Fruit fly (Drosophila melanogaster) whole organism, prepupa: Measurements from ENCODE around the gene Vps52.

Source experiments
- Blimp-1 ChIP-seq: fragments of 200-800 bp; sonication (Bioruptor generic); optimal IDR thresholded peaks from 3 replicates; lab custom pipeline; 2017; ENCODE audit warnings: missing biosample characterization, missing genetic modification characterization, mild to moderate bottlenecking, moderate library complexity, missing genetic modification reagents
- CG10631 ChIP-seq: fragments of 200-800 bp; sonication (Bioruptor generic); optimal IDR thresholded peaks from 2 replicates; lab custom pipeline; 2016; ENCODE audit warnings: missing biosample characterization, missing genetic modification characterization
- CG10669 ChIP-seq: fragments of 200-800 bp; sonication (Bioruptor generic); optimal IDR thresholded peaks from 3 replicates; lab custom pipeline; 2018; ENCODE audit warnings: missing biosample characterization, mild to moderate bottlenecking, missing genetic modification characterization, moderate library complexity
- CG11294 ChIP-seq: fragments of 200-800 bp; sonication (Bioruptor generic); IDR thresholded peaks from 2 replicates; pipeline ENCODE4 v1.3.6; 2022; ENCODE audit warnings: missing biosample characterization, missing genetic modification characterization
- CG11762 ChIP-seq: fragments of 200-800 bp; sonication (Bioruptor generic); optimal IDR thresholded peaks from 3 replicates; lab custom pipeline; 2016; ENCODE audit warnings: missing biosample characterization, missing genetic modification characterization; ENCODE audit not compliant: insufficient read depth
- CG1621 ChIP-seq: fragments of 200-800 bp; sonication (Bioruptor generic); optimal IDR thresholded peaks from 3 replicates; lab custom pipeline; 2018; ENCODE audit warnings: missing biosample characterization, mild to moderate bottlenecking, missing genetic modification characterization
- CG31627 ChIP-seq: fragments of 200-800 bp; sonication (Bioruptor generic); optimal IDR thresholded peaks from 3 replicates; lab custom pipeline; 2016; ENCODE audit warnings: missing biosample characterization, missing genetic modification characterization
- CG32006 ChIP-seq: fragments of 200-800 bp; sonication (Bioruptor generic); optimal IDR thresholded peaks from 3 replicates; lab custom pipeline; 2017; ENCODE audit warnings: missing biosample characterization, mild to moderate bottlenecking, missing genetic modification characterization
- CG34406 ChIP-seq: fragments of 200-800 bp; sonication (Bioruptor generic); optimal IDR thresholded peaks from 3 replicates; lab custom pipeline; 2016; ENCODE audit warnings: missing biosample characterization, missing genetic modification characterization
- CG3919 ChIP-seq: fragments of 200-800 bp; sonication (Bioruptor generic); optimal IDR thresholded peaks from 3 replicates; lab custom pipeline; 2016; ENCODE audit warnings: missing biosample characterization, missing genetic modification characterization
- CG4318 ChIP-seq: fragments of 200-800 bp; sonication (Bioruptor generic); optimal IDR thresholded peaks from 3 replicates; lab custom pipeline; 2017; ENCODE audit warnings: missing biosample characterization, mild to moderate bottlenecking, missing genetic modification characterization
- CG6276 ChIP-seq: fragments of 200-800 bp; sonication (Bioruptor generic); optimal IDR thresholded peaks from 2 replicates; lab custom pipeline; 2017; ENCODE audit warnings: missing biosample characterization, mild to moderate bottlenecking, missing genetic modification characterization
- CG6792 ChIP-seq: fragments of 200-800 bp; sonication (Bioruptor generic); optimal IDR thresholded peaks from 3 replicates; lab custom pipeline; 2016; ENCODE audit warnings: missing biosample characterization, missing genetic modification characterization
- CG6808 ChIP-seq: fragments of 200-800 bp; sonication (Bioruptor generic); optimal IDR thresholded peaks from 3 replicates; lab custom pipeline; 2017; ENCODE audit warnings: missing biosample characterization, missing genetic modification characterization, mild to moderate bottlenecking, moderate library complexity, missing genetic modification reagents
- CG6854 ChIP-seq: fragments of 200-800 bp; sonication (Bioruptor generic); optimal IDR thresholded peaks from 2 replicates; lab custom pipeline; 2017; ENCODE audit warnings: missing biosample characterization, mild to moderate bottlenecking, missing genetic modification characterization
- CG7368 ChIP-seq: fragments of 200-800 bp; sonication (Bioruptor generic); optimal IDR thresholded peaks from 3 replicates; lab custom pipeline; 2016; ENCODE audit warnings: missing biosample characterization, missing genetic modification characterization
- CG8119 ChIP-seq: fragments of 200-800 bp; sonication (Bioruptor generic); IDR thresholded peaks from 3 replicates; pipeline ENCODE4 v1.3.6; 2022; ENCODE audit warnings: missing biosample characterization, missing genetic modification characterization
- CG8319 ChIP-seq: fragments of 200-800 bp; sonication (Bioruptor generic); optimal IDR thresholded peaks from 3 replicates; lab custom pipeline; 2016; ENCODE audit warnings: missing biosample characterization, missing genetic modification characterization
- CG8632 ChIP-seq: fragments of 200-800 bp; sonication (Bioruptor generic); optimal IDR thresholded peaks from 3 replicates; lab custom pipeline; 2016; ENCODE audit warnings: missing biosample characterization, missing genetic modification characterization
- CG9139 ChIP-seq: fragments of 200-800 bp; sonication (Bioruptor generic); optimal IDR thresholded peaks from 3 replicates; lab custom pipeline; 2017; ENCODE audit warnings: missing biosample characterization, mild to moderate bottlenecking, missing genetic modification characterization
- Eip78C ChIP-seq: fragments of 200-800 bp; sonication (Bioruptor generic); peaks from one replicate; lab custom pipeline; 2016; ENCODE audit warnings: missing biosample characterization, missing genetic modification characterization
- Ets96B ChIP-seq: fragments of 200-800 bp; optimal IDR thresholded peaks from 2 replicates; lab custom pipeline; 2019; ENCODE audit warnings: missing biosample characterization, mild to moderate bottlenecking, missing genetic modification characterization, moderate library complexity
- Hr38 ChIP-seq: sonication (Bioruptor generic); optimal IDR thresholded peaks from 2 replicates; lab custom pipeline; 2016; ENCODE audit warnings: missing biosample characterization, missing genetic modification characterization
- Hr4 ChIP-seq: fragments of 200-800 bp; sonication (Bioruptor generic); optimal IDR thresholded peaks from 3 replicates; lab custom pipeline; 2016; ENCODE audit warnings: missing biosample characterization, missing genetic modification characterization
- Lpt ChIP-seq: fragments of 200-800 bp; sonication (Bioruptor generic); optimal IDR thresholded peaks from 3 replicates; lab custom pipeline; 2016; ENCODE audit warnings: missing biosample characterization, missing genetic modification characterization
- Met ChIP-seq: fragments of 200-800 bp; sonication (Bioruptor generic); optimal IDR thresholded peaks from 3 replicates; lab custom pipeline; 2016; ENCODE audit warnings: missing biosample characterization, missing genetic modification characterization
- OdsH ChIP-seq: fragments of 200-800 bp; sonication (Bioruptor generic); optimal IDR thresholded peaks from 3 replicates; lab custom pipeline; 2016; ENCODE audit warnings: missing biosample characterization, missing genetic modification characterization
- Smox ChIP-seq: fragments of 200-800 bp; sonication (Bioruptor generic); optimal IDR thresholded peaks from 3 replicates; lab custom pipeline; 2016; ENCODE audit warnings: missing biosample characterization, missing genetic modification characterization
- Sox102F ChIP-seq: fragments of 200-800 bp; sonication (Bioruptor generic); optimal IDR thresholded peaks from 2 replicates; lab custom pipeline; 2016; ENCODE audit warnings: missing biosample characterization, mild to moderate bottlenecking, missing genetic modification characterization
- Sox15 ChIP-seq: fragments of 200-800 bp; sonication (Bioruptor generic); optimal IDR thresholded peaks from 3 replicates; lab custom pipeline; 2016; ENCODE audit warnings: missing biosample characterization, missing genetic modification characterization
- achi ChIP-seq: fragments of 200-800 bp; sonication (Bioruptor generic); optimal IDR thresholded peaks from 3 replicates; lab custom pipeline; 2016; ENCODE audit warnings: missing biosample characterization, missing genetic modification characterization
- acj6 ChIP-seq: fragments of 200-800 bp; sonication (Bioruptor generic); optimal IDR thresholded peaks from 3 replicates; lab custom pipeline; 2016; ENCODE audit warnings: missing biosample characterization, missing genetic modification characterization
- cyc ChIP-seq: fragments of 200-800 bp; sonication (Bioruptor generic); optimal IDR thresholded peaks from 3 replicates; lab custom pipeline; 2016; ENCODE audit warnings: missing biosample characterization, missing genetic modification characterization
- dac ChIP-seq: fragments of 200-800 bp; sonication (Bioruptor generic); optimal IDR thresholded peaks from 2 replicates; lab custom pipeline; 2017; ENCODE audit warnings: missing biosample characterization, mild to moderate bottlenecking, missing genetic modification characterization
- dsx ChIP-seq: fragments of 200-800 bp; optimal IDR thresholded peaks from 3 replicates; lab custom pipeline; 2019; ENCODE audit warnings: missing biosample characterization, mild to moderate bottlenecking, missing genetic modification characterization, moderate library complexity; ENCODE audit not compliant: poor library complexity, severe bottlenecking
- esn ChIP-seq: fragments of 200-800 bp; sonication (Bioruptor generic); optimal IDR thresholded peaks from 2 replicates; lab custom pipeline; 2016; ENCODE audit warnings: missing biosample characterization, mild to moderate bottlenecking, missing genetic modification characterization, moderate library complexity
- fd59A ChIP-seq: fragments of 200-800 bp; sonication (Bioruptor generic); optimal IDR thresholded peaks from 2 replicates; lab custom pipeline; 2017; ENCODE audit warnings: missing biosample characterization, mild to moderate bottlenecking, missing genetic modification characterization, missing genetic modification reagents
- fd85E ChIP-seq: fragments of 200-800 bp; sonication (Bioruptor generic); optimal IDR thresholded peaks from 3 replicates; lab custom pipeline; 2016; ENCODE audit warnings: missing biosample characterization, missing genetic modification characterization
- lz ChIP-seq: fragments of 200-800 bp; sonication (Bioruptor generic); optimal IDR thresholded peaks from 3 replicates; lab custom pipeline; 2016; ENCODE audit warnings: missing biosample characterization, missing genetic modification characterization
- pdm3 ChIP-seq: fragments of 200-800 bp; sonication (Bioruptor generic); optimal IDR thresholded peaks from 3 replicates; lab custom pipeline; 2016; ENCODE audit warnings: missing biosample characterization, missing genetic modification characterization
- spab ChIP-seq: fragments of 200-800 bp; sonication (Bioruptor generic); optimal IDR thresholded peaks from 2 replicates; lab custom pipeline; 2017; ENCODE audit warnings: missing biosample characterization, mild to moderate bottlenecking, missing genetic modification characterization, missing genetic modification reagents
- ss ChIP-seq, 2 experiments: fragments of 200-800 bp; sonication (Bioruptor generic); optimal IDR thresholded peaks; 2 replicates in 1 of 2; 3 replicates in 1 of 2; lab custom pipeline; 2017 to 2018; ENCODE audit warnings: mild to moderate bottlenecking in 2 of 2, missing biosample characterization in 2 of 2, missing genetic modification characterization in 2 of 2, moderate library complexity in 1 of 2
- svp ChIP-seq: fragments of 200-800 bp; sonication (Bioruptor generic); peaks from one replicate; lab custom pipeline; 2016; ENCODE audit warnings: missing biosample characterization, missing genetic modification characterization
- topi ChIP-seq: fragments of 200-800 bp; sonication (Bioruptor generic); optimal IDR thresholded peaks from 3 replicates; lab custom pipeline; 2016; ENCODE audit warnings: missing biosample characterization, missing genetic modification characterization
- vri ChIP-seq: fragments of 200-800 bp; sonication (Bioruptor generic); optimal IDR thresholded peaks from 3 replicates; lab custom pipeline; 2016; ENCODE audit warnings: missing biosample characterization, mild to moderate bottlenecking, missing genetic modification characterization

The Vps52 gene

DNA sequence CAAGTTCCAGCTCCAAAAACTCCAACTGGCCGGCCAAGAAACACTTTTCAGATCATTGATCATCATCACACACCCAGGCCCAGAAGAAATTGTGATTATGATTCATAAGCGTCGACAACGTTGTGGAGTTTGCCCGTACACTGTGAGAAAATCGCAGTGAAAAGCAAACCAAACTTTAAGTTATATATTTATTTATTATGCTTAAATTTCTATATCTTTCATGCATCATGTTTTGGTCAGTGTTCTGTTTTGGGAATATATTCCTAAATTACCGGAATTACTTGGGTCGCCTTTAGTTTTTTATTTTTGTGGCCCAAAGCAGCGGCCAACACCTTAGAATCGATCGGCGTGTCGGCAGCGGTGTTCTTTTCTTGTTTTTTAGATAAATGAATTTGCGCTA lies 18.6 kb downstream of the Vps52 start:
- no peak for TF ChIP-seq CG8319 (GFP tag; lab: Kevin White, UChicago)
- peak; percentile 33 for TF ChIP-seq OdsH (GFP tag; lab: Kevin White, UChicago)
- no peak for TF ChIP-seq Sox15 (GFP tag; lab: Kevin White, UChicago)
- no peak for TF ChIP-seq CG34406 (GFP tag; lab: Kevin White, UChicago)
- TF ChIP-seq svp (GFP tag; lab: Kevin White, UChicago): peak; percentile 59
- TF ChIP-seq acj6 (GFP tag; lab: Kevin White, UChicago): no peak
- peak; percentile 58 for TF ChIP-seq esn
- TF ChIP-seq Smox: peak; percentile 3
- peak; percentile 21 for TF ChIP-seq lz
- peak; percentile 41 for TF ChIP-seq Met (GFP tag; lab: Kevin White, UChicago)
- TF ChIP-seq vri (GFP tag; lab: Kevin White, UChicago): peak; percentile 34
- TF ChIP-seq topi (GFP tag; lab: Kevin White, UChicago): peak; percentile 17
- no peak for TF ChIP-seq CG6854 (GFP tag; lab: Kevin White, UChicago)
- TF ChIP-seq CG31627 (GFP tag; lab: Kevin White, UChicago): peak; percentile 23
- no peak for TF ChIP-seq CG6808 (GFP tag; lab: Kevin White, UChicago)
- TF ChIP-seq CG10631: peak; percentile 35
- TF ChIP-seq pdm3 (GFP tag; lab: Kevin White, UChicago): peak; percentile 24
- TF ChIP-seq Sox102F (GFP tag; lab: Kevin White, UChicago): peak; percentile 44
- TF ChIP-seq CG32006 (GFP tag; lab: Kevin White, UChicago): no peak
- TF ChIP-seq Eip78C (GFP tag; lab: Kevin White, UChicago): peak; percentile 51

DNA sequence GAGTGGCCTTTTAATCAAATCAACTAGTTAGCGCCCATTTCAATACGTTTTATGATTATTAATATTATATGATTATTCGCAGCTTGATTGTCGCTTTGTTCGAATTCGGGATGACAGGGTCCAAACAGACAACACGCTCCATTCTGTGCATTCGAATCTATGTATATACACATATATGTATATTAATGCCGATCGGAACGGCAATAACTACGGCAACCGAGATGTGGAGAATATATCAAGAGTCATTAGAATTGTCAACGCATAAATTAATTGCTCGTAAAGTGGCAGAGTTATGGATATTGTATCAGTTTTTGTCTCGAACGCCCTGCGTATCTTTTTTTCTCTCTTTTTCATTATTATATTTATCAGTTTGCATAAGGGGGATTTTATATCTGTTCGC lies 20.8 kb downstream of the Vps52 start:
- TF ChIP-seq fd85E (GFP tag; lab: Kevin White, UChicago): no peak
- no peak for TF ChIP-seq fd59A (GFP tag; lab: Kevin White, UChicago)
- TF ChIP-seq lz: no peak
- no peak for TF ChIP-seq achi (GFP tag; lab: Kevin White, UChicago)
- no peak for TF ChIP-seq CG8119 (GFP tag; lab: Robert Waterston, UW)
- TF ChIP-seq Hr38 (GFP tag; lab: Kevin White, UChicago): no peak
- TF ChIP-seq pdm3 (GFP tag; lab: Kevin White, UChicago): no peak
- no peak for TF ChIP-seq CG6854 (GFP tag; lab: Kevin White, UChicago)
- TF ChIP-seq CG10631: no peak
- TF ChIP-seq CG7368 (GFP tag; lab: Kevin White, UChicago): no peak
- no peak for TF ChIP-seq CG9139
- TF ChIP-seq, all 60 proteins: peak for 0

DNA sequence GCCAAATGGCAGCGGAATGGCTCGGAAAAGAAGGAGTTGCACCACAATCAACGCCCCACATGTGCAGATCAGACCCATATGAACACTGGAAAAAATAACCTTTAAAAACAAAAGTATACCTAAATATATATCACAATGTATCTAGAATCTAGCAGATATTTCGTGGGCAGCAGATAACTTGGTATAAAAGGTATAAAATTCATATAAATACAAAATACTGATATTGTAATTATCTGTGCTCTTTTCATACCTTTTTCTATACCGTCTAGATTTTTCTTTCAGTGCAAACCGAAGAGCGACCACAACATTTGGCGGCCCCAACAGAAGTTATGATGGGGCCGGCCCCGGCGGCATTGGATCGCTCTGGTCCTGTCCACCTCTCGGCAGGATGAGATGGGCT lies 22.4 kb downstream of the Vps52 start:
- peak; percentile 54 for TF ChIP-seq CG31627 (GFP tag; lab: Kevin White, UChicago)
- TF ChIP-seq CG6854 (GFP tag; lab: Kevin White, UChicago): peak; percentile 47
- peak; percentile 39 for TF ChIP-seq CG1621
- TF ChIP-seq CG7368 (GFP tag; lab: Kevin White, UChicago): peak; percentile 10
- peak; percentile 61 for TF ChIP-seq cyc (GFP tag; lab: Kevin White, UChicago)
- peak; percentile 55 for TF ChIP-seq fd59A (GFP tag; lab: Kevin White, UChicago)
- peak; percentile 42 for TF ChIP-seq OdsH (GFP tag; lab: Kevin White, UChicago)
- TF ChIP-seq svp (GFP tag; lab: Kevin White, UChicago): peak; percentile 87
- TF ChIP-seq CG32006 (GFP tag; lab: Kevin White, UChicago): peak; percentile 53
- no peak for TF ChIP-seq Lpt
- peak; percentile 58 for TF ChIP-seq acj6 (GFP tag; lab: Kevin White, UChicago)
- TF ChIP-seq CG10669 (GFP tag; lab: Kevin White, UChicago): peak; percentile 46
- peak; percentile 24 for TF ChIP-seq Hr4 (GFP tag; lab: Kevin White, UChicago)
- TF ChIP-seq Blimp-1: peak; percentile 48
- peak; percentile 54 for TF ChIP-seq pdm3 (GFP tag; lab: Kevin White, UChicago)
- no peak for TF ChIP-seq dac (GFP tag; lab: Kevin White, UChicago)
- peak; percentile 57 for TF ChIP-seq CG6792 (GFP tag; lab: Kevin White, UChicago)
- peak; percentile 44 to 50 for TF ChIP-seq ss (GFP tag; optimal IDR thresholded peaks at IDR 0.05; lab: Kevin White, UChicago)
- TF ChIP-seq CG4318 (GFP tag; lab: Kevin White, UChicago): no peak
- TF ChIP-seq CG34406 (GFP tag; lab: Kevin White, UChicago): peak; percentile 65
- TF ChIP-seq Ets96B: peak; percentile 75
- peak; percentile 68 for TF ChIP-seq CG3919 (GFP tag; lab: Kevin White, UChicago)
- TF ChIP-seq achi (GFP tag; lab: Kevin White, UChicago): peak; percentile 57
- TF ChIP-seq esn: peak; percentile 84
- TF ChIP-seq CG6276 (GFP tag; lab: Kevin White, UChicago): no peak
- peak; percentile 44 for TF ChIP-seq spab (GFP tag; lab: Kevin White, UChicago)
- TF ChIP-seq CG11762 (GFP tag; lab: Kevin White, UChicago): no peak
- peak; percentile 63 for TF ChIP-seq dsx (GFP tag; lab: Kevin White, UChicago)
- TF ChIP-seq Hr38 (GFP tag; lab: Kevin White, UChicago): no peak
- TF ChIP-seq CG11294: no peak
- TF ChIP-seq CG8632: peak; percentile 56
- TF ChIP-seq Sox102F (GFP tag; lab: Kevin White, UChicago): peak; percentile 68
